Fruit fly (Drosophila melanogaster) whole organism, embryonic: ENCODE results near the gene CG14174.

Experiments
- CG7556 ChIP-seq: fragments of 200-800 bp; sonication (Bioruptor generic); optimal IDR thresholded peaks from 2 replicates; lab custom pipeline; 2017; ENCODE audit warnings: missing biosample characterization, mild to moderate bottlenecking, missing genetic modification characterization
- HHEX ChIP-seq: fragments of 200-800 bp; sonication (Bioruptor generic); optimal IDR thresholded peaks from 3 replicates; lab custom pipeline; 2017; ENCODE audit warnings: missing biosample characterization, mild to moderate bottlenecking, missing genetic modification characterization, missing genetic modification reagents
- Nf-YC ChIP-seq: fragments of 200-800 bp; optimal IDR thresholded peaks from 3 replicates; lab custom pipeline; 2019; ENCODE audit warnings: missing biosample characterization, mild to moderate bottlenecking, missing genetic modification characterization, moderate library complexity
- chn ChIP-seq: fragments of 200-800 bp; sonication (Bioruptor generic); optimal IDR thresholded peaks from 2 replicates; lab custom pipeline; 2016; ENCODE audit warnings: missing biosample characterization, missing genetic modification characterization
- hb ChIP-seq: fragments of 200-800 bp; sonication (Bioruptor generic); IDR thresholded peaks from 3 replicates; pipeline ENCODE4 v1.3.6; 2022; ENCODE audit warnings: missing biosample characterization, missing genetic modification characterization; ENCODE audit not compliant: partially characterized antibody

- TF ChIP-seq HHEX (GFP tag; lab: Kevin White, UChicago) (no peak), CG7556 (no peak), hb (GFP tag; lab: Robert Waterston, UW) (no peak), Nf-YC (tag; lab: Kevin White, UChicago) (no peak), chn (GFP tag; lab: Kevin White, UChicago) (no peak)
These were observed 40.1 kb upstream of the CG14174 start, which contains the start of the genes fry and CG16717 for dm6 chr3L:9678994-9679393.
